Worm (Caenorhabditis elegans) whole organism, L4 larva: ENCODE data around the gene srz-24.

ENCODE experiments used
- ces-1 ChIP-seq: fragments of 150-350 bp; sonication (generic microtip); optimal IDR thresholded peaks from 4 replicates; lab custom pipeline; 2014; ENCODE audit warnings: missing biosample characterization, missing genetic modification reagents, missing genetic modification characterization
- egl-27 ChIP-seq: sonication (generic microtip); optimal IDR thresholded peaks from 3 replicates; lab custom pipeline; 2017; ENCODE audit warnings: missing biosample characterization, missing genetic modification reagents, missing genetic modification characterization
- fkh-10 ChIP-seq: fragments of 150-350 bp; optimal IDR thresholded peaks from 2 replicates; lab custom pipeline; 2014; ENCODE audit warnings: missing biosample characterization, missing genetic modification reagents, missing genetic modification characterization
- hmg-1.1 ChIP-seq: fragments of 200-800 bp; sonication (Bioruptor generic); IDR thresholded peaks from 2 replicates; pipeline ENCODE4 v1.3.6; 2022; ENCODE audit warnings: missing genetic modification reagents, missing genetic modification characterization, missing compliant biosample characterization
- jun-1 ChIP-seq: fragments of 150-350 bp; optimal IDR thresholded peaks from 2 replicates; lab custom pipeline; 2014; ENCODE audit warnings: missing biosample characterization, missing genetic modification reagents, missing genetic modification characterization
- lin-39 ChIP-seq: fragments of 150-350 bp; optimal IDR thresholded peaks from 2 replicates; lab custom pipeline; 2014; ENCODE audit warnings: missing biosample characterization, missing genetic modification reagents, missing genetic modification characterization
- nhr-25 ChIP-seq: sonication (generic microtip); optimal IDR thresholded peaks from 2 replicates; lab custom pipeline; 2017; ENCODE audit warnings: missing genetic modification characterization, mild to moderate bottlenecking, missing compliant biosample characterization, antibody characterized with exemption, moderate library complexity, borderline replicate concordance; ENCODE audit not compliant: insufficient read depth

DNA sequence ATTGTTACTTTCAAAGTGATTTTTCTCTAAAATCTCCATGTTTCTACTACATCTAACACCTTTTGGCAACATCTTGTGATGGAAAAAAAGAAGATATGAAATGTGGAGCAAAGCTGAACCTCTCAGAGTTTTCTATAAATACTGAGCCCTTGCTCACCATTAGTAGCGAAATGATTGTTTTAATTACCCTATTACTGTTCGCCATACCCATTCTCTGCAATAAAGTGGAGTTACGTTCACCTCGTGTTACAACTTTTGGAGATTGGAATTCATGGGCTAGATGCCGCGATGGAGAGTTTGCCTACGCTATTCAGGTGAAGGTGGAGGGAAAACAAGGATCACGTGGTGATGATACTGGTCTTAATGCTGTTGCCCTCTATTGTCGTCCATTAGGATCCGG is 17.1 kb downstream of the srz-24 start, which contains the start of gene txt-3:
- TF ChIP-seq hmg-1.1 (GFP tag; lab: Robert Waterston, UW) (no peak), jun-1 (tag; lab: Kevin White, UChicago) (no peak), egl-27 (tag; lab: Kevin White, UChicago) (no peak), nhr-25 (tag; lab: Kevin White, UChicago) (no peak), ces-1 (GFP tag; lab: Kevin White, UChicago) (no peak), lin-39 (tag; lab: Kevin White, UChicago) (no peak), fkh-10 (GFP tag; lab: Kevin White, UChicago) (no peak)
